3 worm cellular contexts compared by ENCODE assay signal in the genomic region with DNA sequence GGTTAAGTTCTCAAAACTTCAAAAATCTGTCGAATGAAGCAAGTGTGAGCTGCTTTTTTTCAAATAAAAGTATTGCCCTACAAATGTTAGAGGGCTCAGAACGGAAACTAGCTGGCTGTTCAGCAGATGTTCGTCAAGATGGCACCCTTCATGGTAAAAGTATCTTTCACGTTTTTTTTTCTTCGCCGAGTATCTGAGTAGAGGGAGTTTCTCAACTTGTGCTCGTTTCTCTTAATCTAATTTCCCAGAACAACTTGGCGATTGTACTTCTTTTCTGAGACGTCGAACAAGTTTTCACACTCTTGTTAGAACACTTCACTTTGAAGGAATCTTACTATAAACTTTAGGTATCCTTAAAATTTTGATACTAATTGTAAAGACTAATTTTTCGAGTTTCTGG.
TF ChIP-seq lines count a peak whose summit lies in the region.

No protein-coding gene starts in this region.

TF ChIP-seq in whole organism, L4 larva, 104 proteins besides CTCF, POLR2A, EP300 and RAD21:
- TF ChIP-seq egl-43 (GFP tag; IDR thresholded peaks at IDR 0.05; lab: Robert Waterston, UW) (no peak), fkh-10 (GFP tag; optimal IDR thresholded peaks at IDR 0.05; lab: Kevin White, UChicago) (peak; percentile 62), nhr-28 (tag; optimal IDR thresholded peaks at IDR 0.05; lab: Kevin White, UChicago) (no peak), attf-4 (tag; optimal IDR thresholded peaks at IDR 0.05; lab: Kevin White, UChicago) (no peak), tag-97 (GFP tag; IDR thresholded peaks at IDR 0.05; lab: Robert Waterston, UW) (no peak), pha-4 (GFP tag; IDR thresholded peaks at IDR 0.05; lab: Robert Waterston, UW) (no peak), pha-4 (tag; optimal IDR thresholded peaks at IDR 0.05; lab: Kevin White, UChicago) (no peak), T20F7.1 (GFP tag; optimal IDR thresholded peaks at IDR 0.05; lab: Kevin White, UChicago) (no peak), ces-1 (GFP tag; optimal IDR thresholded peaks at IDR 0.05; lab: Kevin White, UChicago) (peak; percentile 52)

TF ChIP-seq in whole organism, late embryonic, 69 proteins besides CTCF, POLR2A, EP300 and RAD21:
- TF ChIP-seq nfya-1 (tag; optimal IDR thresholded peaks at IDR 0.05; lab: Kevin White, UChicago) (no peak), lim-6 (tag; optimal IDR thresholded peaks at IDR 0.05; lab: Kevin White, UChicago) (no peak), ama-1 (optimal IDR thresholded peaks at IDR 0.05; lab: Kevin White, UChicago) (no peak), unc-42 (tag; optimal IDR thresholded peaks at IDR 0.05; lab: Kevin White, UChicago) (peak; percentile 24), sox-2 (GFP tag; IDR thresholded peaks at IDR 0.05; lab: Robert Waterston, UW) (no peak), mec-3 (tag; optimal IDR thresholded peaks at IDR 0.05; lab: Kevin White, UChicago; ENCODE audit: borderline replicate concordance) (no peak), unc-3 (GFP tag; conservative IDR thresholded peaks at IDR 0.05; lab: Robert Waterston, UW) (no peak), unc-3 (tag; optimal IDR thresholded peaks at IDR 0.05; lab: Kevin White, UChicago) (no peak), C08G9.2 (tag; optimal IDR thresholded peaks at IDR 0.05; lab: Kevin White, UChicago) (no peak)

TF ChIP-seq in whole organism, mixed stage, embryonic, 35 proteins besides CTCF, POLR2A, EP300 and RAD21:
- TF ChIP-seq ces-1 (GFP tag; optimal IDR thresholded peaks at IDR 0.05; lab: Kevin White, UChicago) (peak; percentile 29), nhr-76 (tag; optimal IDR thresholded peaks at IDR 0.05; lab: Kevin White, UChicago) (no peak), nhr-237 (tag; optimal IDR thresholded peaks at IDR 0.05; lab: Kevin White, UChicago) (no peak)
TF ChIP-seq in whole organism, mixed stage, embryonic: peak in this region for 1.

Comparison
In these comparisons a context has a peak if more than half of its experiments do, and no peak if none do; other contexts are left out.
1. Of the 7 proteins assayed by ChIP-seq in both whole organism, L4 larva and whole organism, late embryonic: peak only in whole organism, L4 larva: fkh-10; only in whole organism, late embryonic: none; in both: none; in neither: 6.